Worm (Caenorhabditis elegans) whole organism, L4 larva: ENCODE data around the gene rme-1.

Experiments
- R02D3.7 ChIP-seq: fragments of 150-350 bp; sonication (generic microtip); optimal IDR thresholded peaks from 3 replicates; lab custom pipeline; 2014; ENCODE audit warnings: missing biosample characterization, missing genetic modification characterization
- Y105C5A.15 ChIP-seq: fragments of 200-800 bp; sonication (Bioruptor generic); IDR thresholded peaks from 2 replicates; pipeline ENCODE4 v1.3.6; 2022; ENCODE audit warnings: missing genetic modification characterization, missing compliant biosample characterization
- Y48G9A.11 ChIP-seq: fragments of 200-800 bp; sonication (Bioruptor generic); IDR thresholded peaks from 2 replicates; pipeline ENCODE4 v1.3.6; 2022; ENCODE audit warnings: missing genetic modification reagents, missing genetic modification characterization, missing compliant biosample characterization
- aha-1 ChIP-seq: fragments of 150-350 bp; peaks from one replicate; lab custom pipeline; 2014; ENCODE audit warnings: missing biosample characterization, missing genetic modification characterization
- ceh-20 ChIP-seq: fragments of 200-800 bp; sonication (Bioruptor generic); IDR thresholded peaks from 2 replicates; pipeline ENCODE4 v1.3.6; 2022; ENCODE audit warnings: missing genetic modification reagents, missing genetic modification characterization, missing compliant biosample characterization
- ceh-82 ChIP-seq: sonication (generic microtip); optimal IDR thresholded peaks from 2 replicates; lab custom pipeline; 2017; ENCODE audit warnings: missing biosample characterization, missing genetic modification characterization
- ces-1 ChIP-seq: fragments of 150-350 bp; sonication (generic microtip); optimal IDR thresholded peaks from 4 replicates; lab custom pipeline; 2014; ENCODE audit warnings: missing biosample characterization, missing genetic modification reagents, missing genetic modification characterization
- cey-2 ChIP-seq: sonication (generic microtip); optimal IDR thresholded peaks from 3 replicates; lab custom pipeline; 2017; ENCODE audit warnings: missing genetic modification characterization, mild to moderate bottlenecking, missing compliant biosample characterization, antibody characterized with exemption, borderline replicate concordance; ENCODE audit not compliant: insufficient read depth
- daf-12 ChIP-seq: fragments of 150-350 bp; optimal IDR thresholded peaks from 2 replicates; lab custom pipeline; 2014; ENCODE audit warnings: missing biosample characterization, missing genetic modification reagents, missing genetic modification characterization
- daf-16 ChIP-seq, 3 experiments: sonication (generic microtip); optimal IDR thresholded peaks; 2 replicates each; lab custom pipeline; 2016 to 2017; ENCODE audit warnings: missing genetic modification characterization in 3 of 3, missing genetic modification reagents in 3 of 3, mild to moderate bottlenecking in 2 of 3, missing compliant biosample characterization in 2 of 3, missing biosample characterization in 1 of 3, moderate library complexity in 1 of 3
- daf-19 ChIP-seq: fragments of 200-800 bp; sonication (Bioruptor generic); conservative IDR thresholded peaks from 2 replicates; pipeline ENCODE4 v1.3.6; 2022; ENCODE audit warnings: missing genetic modification characterization, missing compliant biosample characterization
- dmd-6 ChIP-seq: fragments of 200-800 bp; sonication (Bioruptor generic); IDR thresholded peaks from 2 replicates; pipeline ENCODE4 v1.3.6; 2022; ENCODE audit warnings: missing genetic modification reagents, missing genetic modification characterization, missing compliant biosample characterization
- dve-1 ChIP-seq: sonication (generic microtip); optimal IDR thresholded peaks from 2 replicates; lab custom pipeline; 2017; ENCODE audit warnings: antibody characterized with exemption, mild to moderate bottlenecking, missing genetic modification characterization, missing compliant biosample characterization; ENCODE audit not compliant: insufficient read depth
- egl-27 ChIP-seq: sonication (generic microtip); optimal IDR thresholded peaks from 3 replicates; lab custom pipeline; 2017; ENCODE audit warnings: missing biosample characterization, missing genetic modification reagents, missing genetic modification characterization
- egl-43 ChIP-seq: fragments of 200-800 bp; sonication (Bioruptor generic); IDR thresholded peaks from 2 replicates; pipeline ENCODE4 v1.3.6; 2022; ENCODE audit warnings: missing genetic modification reagents, missing genetic modification characterization, missing compliant biosample characterization
- fos-1 ChIP-seq: fragments of 150-350 bp; optimal IDR thresholded peaks from 2 replicates; lab custom pipeline; 2014; ENCODE audit warnings: missing biosample characterization, missing genetic modification characterization
- gei-8 ChIP-seq: fragments of 200-800 bp; sonication (Bioruptor generic); optimal IDR thresholded peaks from 2 replicates; lab custom pipeline; 2018; ENCODE audit warnings: mild to moderate bottlenecking, missing genetic modification characterization, missing compliant biosample characterization
- hif-1 ChIP-seq, 2 experiments: sonication (generic microtip); optimal IDR thresholded peaks; 2 replicates each; lab custom pipeline; 2016 to 2017; ENCODE audit warnings: missing compliant biosample characterization in 2 of 2, missing genetic modification characterization in 2 of 2, missing genetic modification reagents in 2 of 2, missing genotype in 2 of 2, mild to moderate bottlenecking in 1 of 2
- hlh-11 ChIP-seq: fragments of 200-800 bp; sonication (Bioruptor generic); optimal IDR thresholded peaks from 2 replicates; lab custom pipeline; 2018; ENCODE audit warnings: mild to moderate bottlenecking, missing genetic modification characterization, missing compliant biosample characterization
- hlh-30 ChIP-seq: sonication (generic microtip); optimal IDR thresholded peaks from 2 replicates; lab custom pipeline; 2017; ENCODE audit warnings: antibody characterized with exemption, mild to moderate bottlenecking, missing genetic modification characterization, missing compliant biosample characterization; ENCODE audit not compliant: insufficient read depth
- hmg-1.1 ChIP-seq: fragments of 200-800 bp; sonication (Bioruptor generic); IDR thresholded peaks from 2 replicates; pipeline ENCODE4 v1.3.6; 2022; ENCODE audit warnings: missing genetic modification reagents, missing genetic modification characterization, missing compliant biosample characterization
- jun-1 ChIP-seq: fragments of 150-350 bp; optimal IDR thresholded peaks from 2 replicates; lab custom pipeline; 2014; ENCODE audit warnings: missing biosample characterization, missing genetic modification reagents, missing genetic modification characterization
- lin-15B ChIP-seq: fragments of 150-350 bp; sonication (generic microtip); optimal IDR thresholded peaks from 3 replicates; lab custom pipeline; 2014; ENCODE audit warnings: missing biosample characterization, missing genetic modification characterization
- lsy-2 ChIP-seq, 2 experiments: fragments of 150-350 bp in 1 of 2; sonication (generic microtip) in 1 of 2; optimal IDR thresholded peaks; 2 replicates each; lab custom pipeline; 2014 to 2017; ENCODE audit warnings: missing biosample characterization in 2 of 2, missing genetic modification characterization in 2 of 2
- mdl-1 ChIP-seq, 2 experiments: fragments of 150-350 bp in 1 of 2; sonication (generic microtip) in 1 of 2; optimal IDR thresholded peaks; 2 replicates each; lab custom pipeline; 2014 to 2017; ENCODE audit warnings: missing biosample characterization in 2 of 2, missing genetic modification characterization in 2 of 2
- mep-1 ChIP-seq: fragments of 150-350 bp; sonication (generic microtip); optimal IDR thresholded peaks from 3 replicates; lab custom pipeline; 2014; ENCODE audit warnings: missing biosample characterization, missing genetic modification characterization
- mes-2 ChIP-seq: sonication (generic microtip); optimal IDR thresholded peaks from 2 replicates; lab custom pipeline; 2016; ENCODE audit warnings: missing genotype, mild to moderate bottlenecking, missing genetic modification characterization, missing compliant biosample characterization; ENCODE audit not compliant: poor library complexity, severe bottlenecking
- mxl-2 ChIP-seq: fragments of 200-800 bp; sonication (Bioruptor generic); conservative IDR thresholded peaks from 2 replicates; pipeline ENCODE4 v1.3.6; 2022; ENCODE audit warnings: missing genetic modification reagents, missing genetic modification characterization, missing compliant biosample characterization
- mxl-3 ChIP-seq: fragments of 200-800 bp; sonication (Bioruptor generic); optimal IDR thresholded peaks from 2 replicates; lab custom pipeline; 2018; ENCODE audit warnings: mild to moderate bottlenecking, missing genetic modification characterization, missing compliant biosample characterization
- nhr-10 ChIP-seq: fragments of 150-350 bp; optimal IDR thresholded peaks from 2 replicates; lab custom pipeline; 2014; ENCODE audit warnings: missing biosample characterization, missing genetic modification characterization
- nhr-102 ChIP-seq: sonication (generic microtip); optimal IDR thresholded peaks from 2 replicates; lab custom pipeline; 2016; ENCODE audit warnings: mild to moderate bottlenecking, missing genetic modification characterization, moderate library complexity, missing compliant biosample characterization
- nhr-111 ChIP-seq: fragments of 200-800 bp; sonication (Bioruptor generic); optimal IDR thresholded peaks from 2 replicates; lab custom pipeline; 2018; ENCODE audit warnings: mild to moderate bottlenecking, missing genetic modification characterization, missing compliant biosample characterization
- nhr-237 ChIP-seq: sonication (generic microtip); optimal IDR thresholded peaks from 2 replicates; lab custom pipeline; 2017; ENCODE audit warnings: missing biosample characterization, missing genetic modification characterization
- nhr-28 ChIP-seq: fragments of 150-350 bp; optimal IDR thresholded peaks from 2 replicates; lab custom pipeline; 2014; ENCODE audit warnings: missing biosample characterization, missing genetic modification characterization
- nhr-48 ChIP-seq: sonication (generic microtip); optimal IDR thresholded peaks from 2 replicates; lab custom pipeline; 2016; ENCODE audit warnings: mild to moderate bottlenecking, missing genetic modification characterization, missing compliant biosample characterization
- nhr-77 ChIP-seq: fragments of 150-350 bp; optimal IDR thresholded peaks from 2 replicates; lab custom pipeline; 2014; ENCODE audit warnings: missing biosample characterization, missing genetic modification characterization
- pha-4 ChIP-seq, 2 experiments: fragments of 150-350 bp in 1 of 2; fragments of 200-800 bp in 1 of 2; sonication (Bioruptor generic) in 1 of 2; IDR thresholded peaks in 1 of 2; optimal IDR thresholded peaks in 1 of 2; 2 replicates each; pipeline versions ENCODE4 v1.3.6 to Lab custom; 2014 to 2022; ENCODE audit warnings: missing genetic modification characterization in 2 of 2, missing genetic modification reagents in 2 of 2, missing biosample characterization in 1 of 2, missing compliant biosample characterization in 1 of 2
- saeg-2 ChIP-seq: fragments of 200-800 bp; sonication (Bioruptor generic); IDR thresholded peaks from 2 replicates; pipeline ENCODE4 v1.3.6; 2022; ENCODE audit warnings: missing genetic modification reagents, missing genetic modification characterization, missing compliant biosample characterization
- sdz-12 ChIP-seq: fragments of 200-800 bp; sonication (Bioruptor generic); optimal IDR thresholded peaks from 2 replicates; lab custom pipeline; 2018; ENCODE audit warnings: mild to moderate bottlenecking, missing genetic modification characterization, missing compliant biosample characterization
- skn-1 ChIP-seq: fragments of 150-350 bp; optimal IDR thresholded peaks from 2 replicates; lab custom pipeline; 2014; ENCODE audit warnings: missing biosample characterization, missing genetic modification characterization
- snpc-4 ChIP-seq: fragments of 150-350 bp; optimal IDR thresholded peaks from 2 replicates; lab custom pipeline; 2014; ENCODE audit warnings: missing biosample characterization, missing genetic modification characterization
- spr-3 ChIP-seq: fragments of 200-800 bp; sonication (Bioruptor generic); optimal IDR thresholded peaks from 2 replicates; lab custom pipeline; 2018; ENCODE audit warnings: mild to moderate bottlenecking, missing genetic modification characterization, missing compliant biosample characterization
- tra-1 ChIP-seq: fragments of 200-800 bp; sonication (Bioruptor generic); IDR thresholded peaks from 2 replicates; pipeline ENCODE4 v1.3.6; 2022; ENCODE audit warnings: missing genetic modification reagents, missing genetic modification characterization, missing compliant biosample characterization
- unc-62 ChIP-seq, 3 experiments: fragments of 150-350 bp in 1 of 3; sonication (generic microtip); optimal IDR thresholded peaks in 2 of 3; peaks in 1 of 3; 1 replicate in 1 of 3; 2 replicates in 2 of 3; lab custom pipeline; 2014 to 2017; ENCODE audit warnings: missing biosample characterization in 3 of 3, missing genetic modification characterization in 3 of 3, missing genetic modification reagents in 3 of 3, missing genotype in 1 of 3
- ztf-11 ChIP-seq: fragments of 150-350 bp; optimal IDR thresholded peaks from 2 replicates; lab custom pipeline; 2014; ENCODE audit warnings: missing biosample characterization, missing genetic modification characterization

rme-1 gene

DNA sequence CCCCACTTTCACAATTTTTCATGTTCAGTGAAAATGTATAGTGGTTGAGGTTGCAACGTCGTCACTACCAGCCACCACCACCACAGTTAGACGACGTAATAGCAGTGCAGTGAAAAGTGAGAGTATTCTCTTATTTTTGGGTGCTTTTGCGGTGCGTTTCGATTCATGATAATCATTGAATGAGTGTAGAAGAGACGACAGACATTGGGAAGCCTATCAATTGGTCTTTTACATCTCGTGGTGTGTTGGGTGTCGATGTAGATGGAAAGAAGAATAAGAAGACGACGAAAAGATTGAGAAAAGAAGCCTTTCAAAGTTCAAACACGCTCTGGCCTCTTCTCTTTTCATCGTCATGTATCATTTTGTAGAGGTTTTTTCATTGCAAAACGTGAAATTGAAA is 31.2 kb downstream of the rme-1 start:
- TF ChIP-seq unc-62 (GFP tag; optimal IDR thresholded peaks at IDR 0.05 in 1 of 2; lab: Kevin White, UChicago) (peak in 1 of 2 experiments; percentile 45), unc-62 (tag; optimal IDR thresholded peaks at IDR 0.05; lab: Kevin White, UChicago) (no peak), mdl-1 (tag; optimal IDR thresholded peaks at IDR 0.05; lab: Kevin White, UChicago) (peak; percentile 62 to 86), daf-16 (GFP tag; optimal IDR thresholded peaks at IDR 0.05; lab: Kevin White, UChicago) (no peak), daf-16 (tag; optimal IDR thresholded peaks at IDR 0.05; lab: Kevin White, UChicago) (peak; percentile 3), spr-3 (GFP tag; lab: Kevin White, UChicago) (no peak), nhr-77 (tag; lab: Kevin White, UChicago) (peak; percentile 59), mxl-2 (GFP tag; lab: Robert Waterston, UW) (no peak), lin-15B (no peak), hlh-11 (tag; lab: Kevin White, UChicago) (peak; percentile 83), R02D3.7 (tag; lab: Kevin White, UChicago) (no peak), nhr-237 (tag; lab: Kevin White, UChicago) (no peak), aha-1 (peak; percentile 99), skn-1 (tag; lab: Kevin White, UChicago) (no peak), daf-19 (GFP tag; lab: Robert Waterston, UW) (no peak), ces-1 (GFP tag; lab: Kevin White, UChicago) (no peak), ceh-82 (no peak), dve-1 (tag; lab: Kevin White, UChicago) (peak; percentile 63), Y105C5A.15 (no peak), tra-1 (GFP tag; lab: Robert Waterston, UW) (no peak; the same call in 1 of the 2 replicates), sdz-12 (GFP tag; lab: Kevin White, UChicago) (no peak), gei-8 (GFP tag; lab: Kevin White, UChicago) (peak; percentile 4), mes-2 (tag; lab: Kevin White, UChicago) (peak; percentile 15), jun-1 (tag; lab: Kevin White, UChicago) (no peak), nhr-102 (tag; lab: Kevin White, UChicago) (no peak), mep-1 (tag; lab: Kevin White, UChicago) (peak; percentile 17), nhr-10 (tag; lab: Kevin White, UChicago) (peak; percentile 54), pha-4 (GFP tag; IDR thresholded peaks at IDR 0.05; lab: Robert Waterston, UW) (no peak), pha-4 (tag; optimal IDR thresholded peaks at IDR 0.05; lab: Kevin White, UChicago) (no peak), hlh-30 (peak; percentile 69), daf-12 (tag; lab: Kevin White, UChicago) (no peak), nhr-48 (tag; lab: Kevin White, UChicago) (peak; percentile 98), egl-43 (GFP tag; lab: Robert Waterston, UW) (no peak), lsy-2 (tag; optimal IDR thresholded peaks at IDR 0.05; lab: Kevin White, UChicago) (peak in 1 of 2 experiments; percentile 59), snpc-4 (tag; lab: Kevin White, UChicago) (no peak), mxl-3 (GFP tag; lab: Kevin White, UChicago) (peak; percentile 37), ceh-20 (GFP tag; lab: Robert Waterston, UW) (0 out of 2 replicates have a peak, but pooled peaks have one; percentile 14), dmd-6 (peak; percentile 95), saeg-2 (no peak), ztf-11 (no peak), hmg-1.1 (GFP tag; lab: Robert Waterston, UW) (0 out of 2 replicates have a peak, but pooled peaks have one; percentile 40), Y48G9A.11 (GFP tag; lab: Robert Waterston, UW) (no peak), egl-27 (no peak), fos-1 (tag; lab: Kevin White, UChicago) (no peak), hif-1 (tag; optimal IDR thresholded peaks at IDR 0.05; lab: Kevin White, UChicago) (peak in 1 of 2 experiments; percentile 32), cey-2 (tag; lab: Kevin White, UChicago) (peak; percentile 0), nhr-28 (tag; lab: Kevin White, UChicago) (peak; percentile 82), nhr-111 (GFP tag; lab: Kevin White, UChicago) (no peak)
